Worm (Caenorhabditis elegans) whole organism, late embryonic: ENCODE measurements around the gene ser-2.

ENCODE experiments used
- C08G9.2 ChIP-seq: sonication (generic microtip); optimal IDR thresholded peaks from 2 replicates; lab custom pipeline; 2016; ENCODE audit warnings: mild to moderate bottlenecking, missing genetic modification characterization, moderate library complexity, missing compliant biosample characterization
- C38D4.7 ChIP-seq: fragments of 200-800 bp; sonication (Bioruptor generic); optimal IDR thresholded peaks from 2 replicates; lab custom pipeline; 2018; ENCODE audit warnings: mild to moderate bottlenecking, missing genetic modification characterization, moderate library complexity, missing compliant biosample characterization
- F13H6.1 ChIP-seq: sonication (generic microtip); optimal IDR thresholded peaks from 2 replicates; lab custom pipeline; 2016; ENCODE audit warnings: missing genetic modification characterization, missing compliant biosample characterization
- K02D7.2 ChIP-seq: sonication (generic microtip); optimal IDR thresholded peaks from 2 replicates; lab custom pipeline; 2017; ENCODE audit warnings: mild to moderate bottlenecking, missing genetic modification characterization, missing compliant biosample characterization
- T23F11.4 ChIP-seq: fragments of 200-800 bp; sonication (Bioruptor generic); optimal IDR thresholded peaks from 2 replicates; lab custom pipeline; 2018; ENCODE audit warnings: mild to moderate bottlenecking, missing genetic modification characterization, missing compliant biosample characterization
- Y22D7AL.16 ChIP-seq: sonication (generic microtip); optimal IDR thresholded peaks from 2 replicates; lab custom pipeline; 2016; ENCODE audit warnings: missing genetic modification characterization, missing compliant biosample characterization
- ahr-1 ChIP-seq: sonication (generic microtip); optimal IDR thresholded peaks from 2 replicates; lab custom pipeline; 2016; ENCODE audit warnings: missing genetic modification characterization, missing compliant biosample characterization
- ama-1 ChIP-seq: fragments of 150-350 bp; optimal IDR thresholded peaks from 2 replicates; lab custom pipeline; 2014
- ceh-18 ChIP-seq: sonication (generic microtip); optimal IDR thresholded peaks from 2 replicates; lab custom pipeline; 2016; ENCODE audit warnings: missing genetic modification characterization, missing compliant biosample characterization
- ceh-19 ChIP-seq: fragments of 200-800 bp; sonication (Bioruptor generic); optimal IDR thresholded peaks from 2 replicates; lab custom pipeline; 2018; ENCODE audit warnings: mild to moderate bottlenecking, missing genetic modification characterization, missing compliant biosample characterization
- ceh-2 ChIP-seq: sonication (generic microtip); optimal IDR thresholded peaks from 2 replicates; lab custom pipeline; 2016; ENCODE audit warnings: missing genotype, missing genetic modification characterization, missing compliant biosample characterization
- ceh-22 ChIP-seq: sonication (generic microtip); optimal IDR thresholded peaks from 2 replicates; lab custom pipeline; 2017; ENCODE audit warnings: missing biosample characterization, missing genetic modification characterization
- ceh-24 ChIP-seq: sonication (generic microtip); optimal IDR thresholded peaks from 2 replicates; lab custom pipeline; 2016; ENCODE audit warnings: mild to moderate bottlenecking, missing genetic modification characterization, missing compliant biosample characterization
- ceh-30 ChIP-seq: fragments of 150-350 bp; optimal IDR thresholded peaks from 2 replicates; lab custom pipeline; 2014; ENCODE audit warnings: missing biosample characterization, missing genetic modification characterization
- ceh-31 ChIP-seq: sonication (generic microtip); optimal IDR thresholded peaks from 2 replicates; lab custom pipeline; 2016; ENCODE audit warnings: missing genetic modification characterization, missing compliant biosample characterization
- ceh-34 ChIP-seq: sonication (generic microtip); optimal IDR thresholded peaks from 2 replicates; lab custom pipeline; 2016; ENCODE audit warnings: mild to moderate bottlenecking, missing genetic modification characterization, missing compliant biosample characterization
- ceh-48 ChIP-seq: sonication (generic microtip); optimal IDR thresholded peaks from 2 replicates; lab custom pipeline; 2016; ENCODE audit warnings: missing genetic modification characterization, inconsistent platforms, missing compliant biosample characterization
- ceh-9 ChIP-seq: sonication (generic microtip); optimal IDR thresholded peaks from 2 replicates; lab custom pipeline; 2016; ENCODE audit warnings: mild to moderate bottlenecking, missing genetic modification characterization, inconsistent platforms, missing compliant biosample characterization
- che-1 ChIP-seq: sonication (generic microtip); optimal IDR thresholded peaks from 2 replicates; lab custom pipeline; 2016; ENCODE audit warnings: mild to moderate bottlenecking, missing genetic modification characterization, missing compliant biosample characterization
- dmd-4 ChIP-seq: sonication (generic microtip); optimal IDR thresholded peaks from 2 replicates; lab custom pipeline; 2016; ENCODE audit warnings: borderline replicate concordance, missing genetic modification characterization, missing compliant biosample characterization
- dve-1 ChIP-seq: sonication (generic microtip); optimal IDR thresholded peaks from 2 replicates; lab custom pipeline; 2017; ENCODE audit warnings: antibody characterized with exemption, mild to moderate bottlenecking, missing genetic modification characterization, missing compliant biosample characterization
- elt-2 ChIP-seq: sonication (generic microtip); optimal IDR thresholded peaks from 2 replicates; lab custom pipeline; 2016; ENCODE audit warnings: missing genetic modification reagents, missing genetic modification characterization, missing compliant biosample characterization
- elt-4 ChIP-seq: sonication (generic microtip); optimal IDR thresholded peaks from 2 replicates; lab custom pipeline; 2016; ENCODE audit warnings: missing genetic modification characterization, missing compliant biosample characterization
- ets-4 ChIP-seq: sonication (generic microtip); optimal IDR thresholded peaks from 2 replicates; lab custom pipeline; 2016; ENCODE audit warnings: missing genetic modification characterization, missing compliant biosample characterization
- eyg-1 ChIP-seq: sonication (generic microtip); optimal IDR thresholded peaks from 2 replicates; lab custom pipeline; 2016; ENCODE audit warnings: missing genotype, missing genetic modification characterization, missing compliant biosample characterization
- fkh-6 ChIP-seq: sonication (generic microtip); optimal IDR thresholded peaks from 2 replicates; lab custom pipeline; 2016; ENCODE audit warnings: missing genetic modification characterization, missing compliant biosample characterization
- gmeb-2 ChIP-seq: sonication (generic microtip); optimal IDR thresholded peaks from 2 replicates; lab custom pipeline; 2016; ENCODE audit warnings: missing genetic modification characterization, inconsistent platforms, missing compliant biosample characterization
- hlh-13 ChIP-seq: fragments of 200-800 bp; sonication (Bioruptor generic); optimal IDR thresholded peaks from 2 replicates; lab custom pipeline; 2018; ENCODE audit warnings: mild to moderate bottlenecking, missing genetic modification characterization, missing compliant biosample characterization
- hlh-15 ChIP-seq: sonication (generic microtip); optimal IDR thresholded peaks from 2 replicates; lab custom pipeline; 2016; ENCODE audit warnings: missing genetic modification characterization, missing compliant biosample characterization
- hlh-6 ChIP-seq: sonication (generic microtip); optimal IDR thresholded peaks from 2 replicates; lab custom pipeline; 2016; ENCODE audit warnings: missing genotype, missing genetic modification characterization, missing compliant biosample characterization
- lim-6 ChIP-seq: sonication (generic microtip); optimal IDR thresholded peaks from 2 replicates; lab custom pipeline; 2016; ENCODE audit warnings: missing genetic modification characterization, missing compliant biosample characterization
- nfya-1 ChIP-seq: sonication (generic microtip); optimal IDR thresholded peaks from 2 replicates; lab custom pipeline; 2017; ENCODE audit warnings: missing genetic modification characterization, mild to moderate bottlenecking, missing compliant biosample characterization, antibody characterized with exemption, moderate library complexity
- odd-2 ChIP-seq: sonication (generic microtip); optimal IDR thresholded peaks from 2 replicates; lab custom pipeline; 2017; ENCODE audit warnings: antibody characterized with exemption, mild to moderate bottlenecking, missing genetic modification characterization, missing compliant biosample characterization
- pag-3 ChIP-seq: sonication (generic microtip); optimal IDR thresholded peaks from 2 replicates; lab custom pipeline; 2016; ENCODE audit warnings: missing compliant biosample characterization, missing genetic modification characterization, borderline replicate concordance
- pha-2 ChIP-seq: sonication (generic microtip); optimal IDR thresholded peaks from 2 replicates; lab custom pipeline; 2017; ENCODE audit warnings: mild to moderate bottlenecking, missing genetic modification characterization, missing compliant biosample characterization
- pha-4 ChIP-seq: fragments of 150-350 bp; optimal IDR thresholded peaks from 2 replicates; lab custom pipeline; 2018; ENCODE audit warnings: missing biosample characterization, missing genetic modification reagents, missing genetic modification characterization
- ref-2 ChIP-seq: sonication (generic microtip); optimal IDR thresholded peaks from 2 replicates; lab custom pipeline; 2016; ENCODE audit warnings: missing genetic modification characterization, missing compliant biosample characterization
- rnt-1 ChIP-seq: sonication (generic microtip); optimal IDR thresholded peaks from 2 replicates; lab custom pipeline; 2016; ENCODE audit warnings: missing genetic modification characterization, missing compliant biosample characterization
- sdc-2 ChIP-seq: sonication (generic microtip); optimal IDR thresholded peaks from 2 replicates; lab custom pipeline; 2016; ENCODE audit warnings: missing genotype, missing genetic modification characterization, missing compliant biosample characterization
- syd-9 ChIP-seq: sonication (generic microtip); optimal IDR thresholded peaks from 2 replicates; lab custom pipeline; 2016; ENCODE audit warnings: mild to moderate bottlenecking, missing genetic modification characterization, moderate library complexity, missing compliant biosample characterization
- tbx-2 ChIP-seq: sonication (generic microtip); optimal IDR thresholded peaks from 2 replicates; lab custom pipeline; 2016; ENCODE audit warnings: missing genetic modification characterization, missing compliant biosample characterization
- tbx-7 ChIP-seq: sonication (generic microtip); optimal IDR thresholded peaks from 2 replicates; lab custom pipeline; 2016; ENCODE audit warnings: missing genotype, missing genetic modification characterization, missing compliant biosample characterization
- ttx-3 ChIP-seq: sonication (generic microtip); optimal IDR thresholded peaks from 2 replicates; lab custom pipeline; 2016; ENCODE audit warnings: missing genetic modification reagents, missing genetic modification characterization, missing compliant biosample characterization
- unc-42 ChIP-seq: sonication (generic microtip); optimal IDR thresholded peaks from 2 replicates; lab custom pipeline; 2016; ENCODE audit warnings: missing genotype, missing genetic modification characterization, missing compliant biosample characterization
- unc-55 ChIP-seq: sonication (generic microtip); optimal IDR thresholded peaks from 2 replicates; lab custom pipeline; 2017; ENCODE audit warnings: missing biosample characterization, missing genetic modification reagents, missing genetic modification characterization
- ztf-16 ChIP-seq: sonication (generic microtip); optimal IDR thresholded peaks from 2 replicates; lab custom pipeline; 2017; ENCODE audit warnings: missing genetic modification characterization, missing compliant biosample characterization

ser-2 gene

DNA sequence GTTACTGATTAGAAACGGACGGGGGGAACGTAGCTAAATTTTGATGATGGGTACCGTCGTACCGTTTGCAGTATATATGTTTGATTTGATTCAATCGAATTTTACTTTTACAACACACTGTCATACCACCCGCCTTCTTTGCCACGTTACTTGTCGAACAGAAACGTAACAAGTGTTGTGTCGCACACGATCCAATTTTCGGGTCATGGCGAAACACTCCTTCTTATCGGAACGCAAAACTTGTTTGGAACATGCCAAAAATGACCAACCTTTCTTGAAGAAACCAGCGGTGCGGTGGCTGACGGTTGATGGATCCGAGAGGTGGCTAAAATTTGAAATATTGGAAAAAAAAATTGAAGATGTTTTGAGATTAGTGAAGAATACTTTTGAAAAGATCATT lies 22.4 kb downstream of the ser-2 start:
- TF ChIP-seq elt-4 (tag; lab: Kevin White, UChicago) (no peak), lim-6 (tag; lab: Kevin White, UChicago) (no peak), ref-2 (tag; lab: Kevin White, UChicago) (no peak), odd-2 (tag; lab: Kevin White, UChicago) (no peak), tbx-7 (no peak), ceh-22 (no peak), ceh-18 (tag; lab: Kevin White, UChicago) (no peak), hlh-13 (no peak), eyg-1 (tag; lab: Kevin White, UChicago) (no peak), gmeb-2 (tag; lab: Kevin White, UChicago) (no peak), dmd-4 (tag; lab: Kevin White, UChicago) (no peak), pag-3 (tag; lab: Kevin White, UChicago) (no peak), che-1 (tag; lab: Kevin White, UChicago) (no peak), ceh-24 (tag; lab: Kevin White, UChicago) (no peak)

DNA sequence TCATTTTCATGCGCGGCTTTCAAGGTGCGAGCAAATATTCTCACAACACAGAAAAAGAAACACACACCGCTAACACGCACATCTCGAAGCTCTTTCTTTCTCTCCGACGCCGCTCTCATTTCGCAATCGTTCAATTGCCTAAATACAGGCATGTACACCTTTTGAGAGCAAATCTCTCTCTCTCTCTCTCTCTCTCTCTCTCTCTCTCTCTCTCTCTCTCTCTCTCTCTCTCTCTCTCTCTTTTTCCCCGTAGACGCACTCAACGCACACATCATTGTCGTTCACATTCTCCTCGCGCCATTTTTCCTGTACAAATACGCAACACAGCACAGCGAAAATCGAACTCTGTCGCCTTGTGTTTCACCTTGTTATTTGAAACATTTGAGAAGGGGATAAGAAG lies 23.5 kb downstream of the ser-2 start:
- TF ChIP-seq ceh-9 (tag; lab: Kevin White, UChicago) = no peak
- TF ChIP-seq ceh-30 = no peak
- no peak for TF ChIP-seq ceh-2
- no peak for TF ChIP-seq Y22D7AL.16 (tag; lab: Kevin White, UChicago)
- TF ChIP-seq C38D4.7 (GFP tag; lab: Kevin White, UChicago) = no peak
- TF ChIP-seq F13H6.1 (tag; lab: Kevin White, UChicago) = no peak
- TF ChIP-seq pha-2 (tag; lab: Kevin White, UChicago) = peak; percentile 59
- TF ChIP-seq ceh-22 = peak; percentile 56
- TF ChIP-seq rnt-1 = no peak
- peak; percentile 11 for TF ChIP-seq dve-1 (tag; lab: Kevin White, UChicago)
- TF ChIP-seq ref-2 (tag; lab: Kevin White, UChicago) = no peak

DNA sequence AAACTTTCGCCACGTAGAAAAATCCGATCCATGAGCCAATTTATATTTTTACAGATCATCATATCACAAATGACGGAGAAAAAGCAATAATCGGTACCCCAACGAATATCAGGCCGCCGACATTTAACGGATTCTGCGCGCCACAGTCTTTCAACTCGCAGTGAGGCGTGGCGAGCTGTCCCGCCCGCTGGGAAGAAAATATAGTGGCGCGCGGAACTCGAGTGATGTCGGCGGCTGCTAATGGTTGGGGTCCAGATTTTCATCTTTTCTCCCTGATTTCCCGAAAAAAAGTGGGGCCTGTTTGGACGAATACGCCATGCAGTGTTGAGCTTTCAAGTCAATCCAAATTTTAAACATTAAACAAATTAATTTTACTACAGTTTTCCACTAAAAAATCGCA lies 24.2 kb downstream of the ser-2 start:
- TF ChIP-seq ztf-16 (tag; lab: Kevin White, UChicago) (no peak), syd-9 (tag; lab: Kevin White, UChicago) (no peak), sdc-2 (tag; lab: Kevin White, UChicago) (no peak), che-1 (tag; lab: Kevin White, UChicago) (no peak), ets-4 (tag; lab: Kevin White, UChicago) (no peak), unc-42 (no peak), ceh-18 (tag; lab: Kevin White, UChicago) (no peak), fkh-6 (no peak), hlh-15 (tag; lab: Kevin White, UChicago) (no peak), pha-4 (tag; lab: Kevin White, UChicago) (no peak), ceh-19 (GFP tag; lab: Kevin White, UChicago) (no peak), K02D7.2 (tag; lab: Kevin White, UChicago) (no peak), ttx-3 (no peak), F13H6.1 (tag; lab: Kevin White, UChicago) (no peak), hlh-6 (tag; lab: Kevin White, UChicago) (no peak), C08G9.2 (tag; lab: Kevin White, UChicago) (no peak), pag-3 (tag; lab: Kevin White, UChicago) (no peak)

DNA sequence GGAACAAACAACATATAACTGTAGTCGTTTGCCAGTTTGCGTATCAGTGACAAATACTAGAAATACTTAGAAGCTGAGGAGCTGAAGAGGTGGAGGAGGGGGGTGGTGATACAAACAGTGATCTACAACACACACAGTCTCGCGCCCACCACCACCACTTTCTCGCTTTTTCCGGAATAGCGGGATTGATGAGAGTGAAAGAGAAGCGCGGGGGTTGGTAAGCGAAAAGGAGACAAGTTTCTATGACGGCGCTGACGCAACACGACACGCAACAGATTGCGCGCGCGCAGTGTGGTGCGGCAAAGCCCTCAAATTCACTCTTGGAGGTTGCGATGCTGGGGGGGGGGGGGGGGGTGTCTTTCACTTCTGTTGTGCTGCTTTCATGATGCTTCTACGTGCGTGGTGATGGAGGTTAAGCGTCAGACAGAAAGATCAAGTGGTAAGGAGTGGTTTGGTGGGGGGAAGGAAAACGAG lies 25.0 kb downstream of the ser-2 start, which contains the start of gene kin-20:
TSS of gene kin-20 (minus strand) at position 51 of the 474 bp plus-strand sequence.
- TF ChIP-seq T23F11.4 (GFP tag; lab: Kevin White, UChicago) (no peak), unc-55 (GFP tag; lab: Kevin White, UChicago) (no peak), ceh-30 (no peak), ceh-2 (no peak), ahr-1 (tag; lab: Kevin White, UChicago) (no peak), elt-2 (tag; lab: Kevin White, UChicago) (no peak), pag-3 (tag; lab: Kevin White, UChicago) (no peak), odd-2 (tag; lab: Kevin White, UChicago) (no peak), eyg-1 (tag; lab: Kevin White, UChicago) (no peak), tbx-2 (tag; lab: Kevin White, UChicago) (no peak), unc-42 (no peak), ceh-34 (peak; percentile 23), ref-2 (tag; lab: Kevin White, UChicago) (peak; percentile 22), ama-1 (no peak), hlh-13 (peak; percentile 7), ceh-31 (tag; lab: Kevin White, UChicago) (peak; percentile 31), tbx-7 (no peak), dve-1 (tag; lab: Kevin White, UChicago) (no peak), ceh-9 (tag; lab: Kevin White, UChicago) (no peak), ceh-48 (tag; lab: Kevin White, UChicago) (no peak), rnt-1 (peak; percentile 10), dmd-4 (tag; lab: Kevin White, UChicago) (no peak), nfya-1 (peak; percentile 39)
